Worm (Caenorhabditis elegans): ENCODE measurements around the gene C18D4.3.

ce11 chrV:17548635-17549034, 16.0 kb upstream of the C18D4.3 start:
- TF ChIP-seq unc-62 (GFP tag; optimal IDR thresholded peaks at IDR 0.05) (no peak), pha-4 (tag; optimal IDR thresholded peaks at IDR 0.05) (no peak)
